Worm (Caenorhabditis elegans) whole organism, late embryonic: ENCODE results near the gene scb-1.

Experiments
- C08G9.2 ChIP-seq: sonication (generic microtip); optimal IDR thresholded peaks from 2 replicates; lab custom pipeline; 2016; ENCODE audit warnings: mild to moderate bottlenecking, missing genetic modification characterization, moderate library complexity, missing compliant biosample characterization
- K09A11.1 ChIP-seq: sonication (generic microtip); optimal IDR thresholded peaks from 2 replicates; lab custom pipeline; 2017; ENCODE audit warnings: antibody characterized with exemption, mild to moderate bottlenecking, missing genetic modification characterization, missing compliant biosample characterization; ENCODE audit not compliant: insufficient read depth
- ceh-14 ChIP-seq: sonication (generic microtip); optimal IDR thresholded peaks from 2 replicates; lab custom pipeline; 2016; ENCODE audit warnings: missing genotype, missing genetic modification characterization, missing compliant biosample characterization
- ceh-18 ChIP-seq: sonication (generic microtip); optimal IDR thresholded peaks from 2 replicates; lab custom pipeline; 2016; ENCODE audit warnings: missing genetic modification characterization, missing compliant biosample characterization
- ceh-24 ChIP-seq: sonication (generic microtip); optimal IDR thresholded peaks from 2 replicates; lab custom pipeline; 2016; ENCODE audit warnings: mild to moderate bottlenecking, missing genetic modification characterization, missing compliant biosample characterization
- ceh-30 ChIP-seq: fragments of 150-350 bp; optimal IDR thresholded peaks from 2 replicates; lab custom pipeline; 2014; ENCODE audit warnings: missing biosample characterization, missing genetic modification characterization
- ceh-34 ChIP-seq: sonication (generic microtip); optimal IDR thresholded peaks from 2 replicates; lab custom pipeline; 2016; ENCODE audit warnings: mild to moderate bottlenecking, missing genetic modification characterization, missing compliant biosample characterization
- ceh-48 ChIP-seq: sonication (generic microtip); optimal IDR thresholded peaks from 2 replicates; lab custom pipeline; 2016; ENCODE audit warnings: missing genetic modification characterization, inconsistent platforms, missing compliant biosample characterization
- elt-2 ChIP-seq: sonication (generic microtip); optimal IDR thresholded peaks from 2 replicates; lab custom pipeline; 2016; ENCODE audit warnings: missing genetic modification reagents, missing genetic modification characterization, missing compliant biosample characterization
- fkh-6 ChIP-seq: sonication (generic microtip); optimal IDR thresholded peaks from 2 replicates; lab custom pipeline; 2016; ENCODE audit warnings: missing genetic modification characterization, missing compliant biosample characterization
- mec-3 ChIP-seq: sonication (generic microtip); optimal IDR thresholded peaks from 2 replicates; lab custom pipeline; 2016; ENCODE audit warnings: borderline replicate concordance, missing genetic modification characterization, missing compliant biosample characterization
- npax-4 ChIP-seq: sonication (generic microtip); optimal IDR thresholded peaks from 2 replicates; lab custom pipeline; 2016; ENCODE audit warnings: missing genetic modification characterization, missing compliant biosample characterization
- sdc-2 ChIP-seq: sonication (generic microtip); optimal IDR thresholded peaks from 2 replicates; lab custom pipeline; 2016; ENCODE audit warnings: missing genotype, missing genetic modification characterization, missing compliant biosample characterization
- tbx-2 ChIP-seq: sonication (generic microtip); optimal IDR thresholded peaks from 2 replicates; lab custom pipeline; 2016; ENCODE audit warnings: missing genetic modification characterization, missing compliant biosample characterization
- unc-55 ChIP-seq: sonication (generic microtip); optimal IDR thresholded peaks from 2 replicates; lab custom pipeline; 2017; ENCODE audit warnings: missing biosample characterization, missing genetic modification reagents, missing genetic modification characterization
- ztf-16 ChIP-seq: sonication (generic microtip); optimal IDR thresholded peaks from 2 replicates; lab custom pipeline; 2017; ENCODE audit warnings: missing genetic modification characterization, missing compliant biosample characterization

Gene scb-1

ce11 chrV:11074448-11074847 lies 45.1 kb downstream of the scb-1 start, which contains the start of gene act-3 (continued):
- TF ChIP-seq ceh-34 (no peak), elt-2 (tag; lab: Kevin White, UChicago) (no peak)
- TF ChIP-seq, all 69 proteins: peak for 4

- TF ChIP-seq ceh-18 (tag; lab: Kevin White, UChicago) (peak; percentile 4), unc-55 (GFP tag; lab: Kevin White, UChicago) (peak; percentile 2), ceh-14 (tag; lab: Kevin White, UChicago) (no peak)
Observed at ce11 chrV:11073354-11073753, 46.2 kb downstream of the scb-1 start.

- TF ChIP-seq unc-55 (GFP tag; lab: Kevin White, UChicago) (no peak), K09A11.1 (no peak), C08G9.2 (no peak), fkh-6 (tag; lab: Kevin White, UChicago) (no peak), npax-4 (no peak)
Observed at ce11 chrV:11071453-11071852, 48.1 kb downstream of the scb-1 start.

ce11 chrV:11070388-11070787 lies 49.1 kb downstream of the scb-1 start:
- no peak for TF ChIP-seq ceh-48 (tag; lab: Kevin White, UChicago)
- no peak for TF ChIP-seq ztf-16 (tag; lab: Kevin White, UChicago)
- no peak for TF ChIP-seq mec-3 (tag; lab: Kevin White, UChicago)
- no peak for TF ChIP-seq sdc-2 (tag; lab: Kevin White, UChicago)
- no peak for TF ChIP-seq ceh-24 (tag; lab: Kevin White, UChicago)
- TF ChIP-seq tbx-2 (tag; lab: Kevin White, UChicago), result no peak
- TF ChIP-seq, all 69 proteins: peak for 0

- peak; percentile 83 for TF ChIP-seq elt-2 (tag; lab: Kevin White, UChicago)
- no peak for TF ChIP-seq ceh-30 (tag; lab: Kevin White, UChicago)
Observed at ce11 chrV:11069277-11069676, 50.2 kb downstream of the scb-1 start, which contains the start of gene T04C12.8. TSS of gene T04C12.8 (minus strand) at chrV:11069358.
